Fruit fly (Drosophila melanogaster) S2 (cell line): ENCODE data around the gene Nhe1.

Source experiments
- CG8478 ChIP-seq: fragments of >200 bp; optimal IDR thresholded peaks from 2 replicates; lab custom pipeline; 2018
- CTCF ChIP-seq, 2 experiments: fragments of >200 bp; optimal IDR thresholded peaks; 2 replicates each; lab custom pipeline; 2018

Nhe1 gene

dm6 chr2L:131466-132270, 25.1 kb upstream of the Nhe1 start, which contains the start of gene Gs1:
Gs1 (plus strand) TSS chr2L:132077.
- TF ChIP-seq CTCF (optimal IDR thresholded peaks at IDR 0.05; lab: Kevin White, UChicago) = no peak
- TF ChIP-seq CG8478 (lab: Kevin White, UChicago) = no peak

- TF ChIP-seq CTCF (optimal IDR thresholded peaks at IDR 0.05; lab: Kevin White, UChicago) (no peak), CG8478 (lab: Kevin White, UChicago) (no peak)
Measured at dm6 chr2L:130691-131090, 24.2 kb upstream of the Nhe1 start, which contains the start of gene CG3164. CG3164 (minus strand) TSS chr2L:130791.

dm6 chr2L:128977-129941, 22.7 kb upstream of the Nhe1 start:
- TF ChIP-seq CG8478 (lab: Kevin White, UChicago) (peak; percentile 56), CTCF (optimal IDR thresholded peaks at IDR 0.05; lab: Kevin White, UChicago) (no peak)

dm6 chr2L:128296-128715, 21.8 kb upstream of the Nhe1 start:
- no peak for TF ChIP-seq CTCF (optimal IDR thresholded peaks at IDR 0.05; lab: Kevin White, UChicago)
- no peak for TF ChIP-seq CG8478 (lab: Kevin White, UChicago)

- TF ChIP-seq CTCF (optimal IDR thresholded peaks at IDR 0.05; lab: Kevin White, UChicago) (no peak), CG8478 (lab: Kevin White, UChicago) (no peak)
Measured at dm6 chr2L:125364-126252, 19.1 kb upstream of the Nhe1 start.

- TF ChIP-seq CG8478 (lab: Kevin White, UChicago) (no peak), CTCF (optimal IDR thresholded peaks at IDR 0.05; lab: Kevin White, UChicago) (no peak)
Measured at dm6 chr2L:123007-123327, 16.4 kb upstream of the Nhe1 start.

dm6 chr2L:122167-123006, 15.9 kb upstream of the Nhe1 start:
- TF ChIP-seq CTCF (optimal IDR thresholded peaks at IDR 0.05; lab: Kevin White, UChicago) = peak; percentile 42 to 66
- no peak for TF ChIP-seq CG8478 (lab: Kevin White, UChicago)

dm6 chr2L:121456-121831, 14.9 kb upstream of the Nhe1 start, which contains the start of gene CG4822:
CG4822 (minus strand) TSS chr2L:121754.
- TF ChIP-seq CTCF (optimal IDR thresholded peaks at IDR 0.05; lab: Kevin White, UChicago) (no peak), CG8478 (lab: Kevin White, UChicago) (no peak)

dm6 chr2L:120492-121455, 14.2 kb upstream of the Nhe1 start:
- TF ChIP-seq CTCF (optimal IDR thresholded peaks at IDR 0.05; lab: Kevin White, UChicago) (no peak), CG8478 (lab: Kevin White, UChicago) (no peak)

- TF ChIP-seq CTCF (optimal IDR thresholded peaks at IDR 0.05; lab: Kevin White, UChicago) = no peak
- TF ChIP-seq CG8478 (lab: Kevin White, UChicago) = no peak
Measured at dm6 chr2L:117750-118149, 11.2 kb upstream of the Nhe1 start.

- TF ChIP-seq CTCF (optimal IDR thresholded peaks at IDR 0.05; lab: Kevin White, UChicago) = no peak
- no peak for TF ChIP-seq CG8478 (lab: Kevin White, UChicago)
Measured at dm6 chr2L:116388-116787, 9.9 kb upstream of the Nhe1 start, which contains the start of gene CG13694. CG13694 (minus strand) TSS chr2L:116488.

dm6 chr2L:114429-114828, 7.9 kb upstream of the Nhe1 start, which contains the start of gene ND-15:
ND-15 (plus strand) TSS chr2L:114726.
- TF ChIP-seq CG8478 (lab: Kevin White, UChicago) (no peak), CTCF (optimal IDR thresholded peaks at IDR 0.05; lab: Kevin White, UChicago) (peak in 1 of 2 experiments; percentile 14)
